Fruit fly (Drosophila melanogaster) whole organism, wandering third instar larva: ENCODE data around the gene CG34030.

ENCODE experiments used
- Abd-B ChIP-seq: fragments of >200 bp; optimal IDR thresholded peaks from 2 replicates; lab custom pipeline; 2017; ENCODE audit warnings: missing biosample characterization, missing genetic modification characterization
- CG32264 ChIP-seq: fragments of 200-800 bp; sonication (Bioruptor generic); optimal IDR thresholded peaks from 2 replicates; lab custom pipeline; 2016; ENCODE audit warnings: missing biosample characterization, missing genetic modification characterization
- CG9705 ChIP-seq: fragments of 200-800 bp; sonication (Bioruptor generic); optimal IDR thresholded peaks from 2 replicates; lab custom pipeline; 2018; ENCODE audit warnings: missing biosample characterization, mild to moderate bottlenecking, missing genetic modification characterization
- CrebA ChIP-seq: fragments of 200-800 bp; sonication (Bioruptor generic); optimal IDR thresholded peaks from 2 replicates; lab custom pipeline; 2016; ENCODE audit warnings: missing biosample characterization, mild to moderate bottlenecking, missing genetic modification characterization, borderline replicate concordance
- Dfd ChIP-seq: fragments of >200 bp; optimal IDR thresholded peaks from 2 replicates; lab custom pipeline; 2017; ENCODE audit warnings: missing biosample characterization, missing genetic modification characterization
- GATAd ChIP-seq: sonication (Bioruptor generic); optimal IDR thresholded peaks from 2 replicates; lab custom pipeline; 2016; ENCODE audit warnings: missing biosample characterization, missing genetic modification characterization
- HLH106 ChIP-seq: fragments of 200-800 bp; optimal IDR thresholded peaks from 3 replicates; lab custom pipeline; 2019; ENCODE audit warnings: missing biosample characterization, mild to moderate bottlenecking, missing genetic modification characterization, moderate library complexity
- Hnf4 ChIP-seq: fragments of 200-800 bp; sonication (Bioruptor generic); optimal IDR thresholded peaks from 2 replicates; lab custom pipeline; 2016; ENCODE audit warnings: missing biosample characterization, mild to moderate bottlenecking, missing genetic modification characterization
- Hr78 ChIP-seq: fragments of >200 bp; optimal IDR thresholded peaks from 2 replicates; lab custom pipeline; 2017; ENCODE audit warnings: missing biosample characterization, missing genetic modification characterization
- Hr83 ChIP-seq: fragments of 200-300 bp; sonication (Bioruptor generic); optimal IDR thresholded peaks from 2 replicates; lab custom pipeline; 2016; ENCODE audit warnings: missing biosample characterization, mild to moderate bottlenecking, missing genetic modification characterization, moderate library complexity; ENCODE audit not compliant: poor library complexity, severe bottlenecking
- Jra ChIP-seq: sonication (Bioruptor generic); optimal IDR thresholded peaks from 2 replicates; lab custom pipeline; 2016; ENCODE audit warnings: missing biosample characterization, missing genetic modification characterization
- Mio ChIP-seq: sonication (Bioruptor generic); optimal IDR thresholded peaks from 2 replicates; lab custom pipeline; 2016; ENCODE audit warnings: missing biosample characterization, missing genetic modification characterization
- Myc ChIP-seq: fragments of >200 bp; optimal IDR thresholded peaks from 2 replicates; lab custom pipeline; 2017
- N ChIP-seq: fragments of >200 bp; optimal IDR thresholded peaks from 2 replicates; lab custom pipeline; 2018; ENCODE audit warnings: missing biosample characterization, missing external identifiers, missing genetic modification characterization
- OdsH ChIP-seq: fragments of 200-800 bp; sonication (Bioruptor generic); optimal IDR thresholded peaks from 2 replicates; lab custom pipeline; 2016; ENCODE audit warnings: missing biosample characterization, mild to moderate bottlenecking, missing genetic modification characterization
- Rel ChIP-seq, 2 experiments: fragments of 200-800 bp; sonication (Bioruptor generic) in 1 of 2; optimal IDR thresholded peaks; 2 replicates in 1 of 2; 3 replicates in 1 of 2; lab custom pipeline; 2016 to 2019; ENCODE audit warnings: mild to moderate bottlenecking in 2 of 2, missing biosample characterization in 2 of 2, missing genetic modification characterization in 2 of 2, moderate library complexity in 1 of 2
- Sp1 ChIP-seq: fragments of 200-800 bp; sonication (Bioruptor generic); optimal IDR thresholded peaks from 3 replicates; lab custom pipeline; 2019; ENCODE audit warnings: missing biosample characterization, mild to moderate bottlenecking, missing genetic modification characterization, moderate library complexity
- br ChIP-seq: fragments of 200-800 bp; sonication (Bioruptor generic); optimal IDR thresholded peaks from 2 replicates; lab custom pipeline; 2016; ENCODE audit warnings: missing biosample characterization, missing genetic modification characterization
- brk ChIP-seq: fragments of 200-800 bp; sonication (Bioruptor generic); optimal IDR thresholded peaks from 2 replicates; lab custom pipeline; 2016; ENCODE audit warnings: missing biosample characterization, mild to moderate bottlenecking, missing genetic modification characterization
- dl ChIP-seq, 2 experiments: fragments of 175-275, 200-275 bp in 1 of 2; fragments of 200-275 bp in 1 of 2; sonication (Bioruptor generic); optimal IDR thresholded peaks; lab custom pipeline; 2018; ENCODE audit warnings: mild to moderate bottlenecking in 2 of 2, missing biosample characterization in 2 of 2, missing genetic modification characterization in 2 of 2, moderate library complexity in 2 of 2; ENCODE audit not compliant: partially characterized antibody in 2 of 2, insufficient read depth in 1 of 2
- dsf ChIP-seq: sonication (Bioruptor generic); optimal IDR thresholded peaks from 2 replicates; lab custom pipeline; 2016; ENCODE audit warnings: missing biosample characterization, missing genetic modification characterization, borderline replicate concordance
- ey ChIP-seq: fragments of 200-800 bp; sonication (Bioruptor generic); optimal IDR thresholded peaks from 2 replicates; lab custom pipeline; 2016; ENCODE audit warnings: missing biosample characterization, missing genetic modification characterization
- foxo ChIP-seq, 2 experiments: fragments of 200-800 bp; sonication (Bioruptor generic); optimal IDR thresholded peaks; 2 replicates in 1 of 2; 3 replicates in 1 of 2; lab custom pipeline; 2016 to 2017; ENCODE audit warnings: missing biosample characterization in 2 of 2, missing genetic modification characterization in 2 of 2
- lola ChIP-seq: fragments of >200 bp; optimal IDR thresholded peaks from 2 replicates; lab custom pipeline; 2017; ENCODE audit warnings: missing biosample characterization, missing genetic modification characterization
- rgr ChIP-seq: fragments of 200-800 bp; sonication (Bioruptor generic); optimal IDR thresholded peaks from 3 replicates; lab custom pipeline; 2016; ENCODE audit warnings: missing biosample characterization, mild to moderate bottlenecking, missing genetic modification characterization
- sage ChIP-seq: fragments of 200-800 bp; sonication (Bioruptor generic); optimal IDR thresholded peaks from 2 replicates; lab custom pipeline; 2016; ENCODE audit warnings: missing biosample characterization, mild to moderate bottlenecking, missing genetic modification characterization
- tai ChIP-seq: sonication (Bioruptor generic); optimal IDR thresholded peaks from 2 replicates; lab custom pipeline; 2016; ENCODE audit warnings: missing biosample characterization, missing genetic modification characterization

CG34030 gene

DNA sequence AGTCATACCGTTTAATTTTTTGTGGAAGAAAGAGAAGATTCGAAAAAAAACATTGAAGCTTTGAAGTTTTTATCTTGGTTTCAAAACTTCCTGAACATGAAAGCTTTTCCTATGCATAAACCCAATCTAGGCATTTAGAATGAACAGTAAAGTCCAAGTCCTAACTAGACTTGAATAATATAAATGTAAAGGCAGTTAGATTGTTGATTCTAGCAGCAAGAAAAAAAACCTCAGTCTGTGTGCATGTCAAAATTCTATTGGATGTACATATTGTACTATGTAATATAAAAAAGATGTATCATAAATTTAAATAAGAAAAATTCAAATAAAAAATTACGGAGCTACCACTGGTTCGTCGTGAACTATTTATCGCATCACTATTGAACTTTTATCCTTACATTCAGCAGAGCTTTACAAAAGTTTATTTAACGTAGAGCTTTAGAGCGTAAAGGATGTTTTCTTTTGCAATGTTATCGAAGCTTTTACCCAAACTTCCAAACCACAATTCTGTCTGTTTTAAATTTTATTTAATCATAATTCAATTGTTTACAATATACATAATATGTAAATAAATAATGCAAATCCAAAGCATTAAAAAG, 16.5 kb downstream of the CG34030 start:
- no peak for TF ChIP-seq Hnf4 (GFP tag; lab: Kevin White, UChicago)
- no peak for TF ChIP-seq CrebA
- TF ChIP-seq sage (GFP tag; lab: Kevin White, UChicago) = no peak
- no peak for TF ChIP-seq dsf (GFP tag; lab: Kevin White, UChicago)
- TF ChIP-seq Sp1 = no peak
- no peak for TF ChIP-seq brk (GFP tag; lab: Kevin White, UChicago)
- TF ChIP-seq ey = no peak
- no peak for TF ChIP-seq Mio (GFP tag; lab: Kevin White, UChicago)
- no peak for TF ChIP-seq N (GFP tag; lab: Kevin White, UChicago)
- no peak for TF ChIP-seq CG9705
- no peak for TF ChIP-seq GATAd (GFP tag; lab: Kevin White, UChicago)
- no peak for TF ChIP-seq dl (GFP tag; optimal IDR thresholded peaks at IDR 0.05; lab: Kevin White, UChicago; ENCODE audit: insufficient read depth in 1 of 2, partially characterized antibody in 2 of 2)
- TF ChIP-seq Rel (GFP tag; optimal IDR thresholded peaks at IDR 0.05; lab: Kevin White, UChicago) = no peak
- no peak for TF ChIP-seq Rel (tag; optimal IDR thresholded peaks at IDR 0.05; lab: Kevin White, UChicago)
- no peak for TF ChIP-seq OdsH (GFP tag; lab: Kevin White, UChicago)
- TF ChIP-seq tai (GFP tag; lab: Kevin White, UChicago) = no peak

- TF ChIP-seq Hr78 = no peak
- TF ChIP-seq Dfd (GFP tag; lab: Kevin White, UChicago) = peak; percentile 98
- TF ChIP-seq, all 38 proteins: peak for 1
Measured at dm6 chr3L:7037843-7038242, 37.2 kb downstream of the CG34030 start.

dm6 chr3L:7035037-7035436, 40.0 kb downstream of the CG34030 start:
- TF ChIP-seq Abd-B (GFP tag; lab: Kevin White, UChicago) (no peak), Hr83 (GFP tag; lab: Kevin White, UChicago) (no peak), Dfd (GFP tag; lab: Kevin White, UChicago) (peak; percentile 61), Hr78 (no peak)

DNA sequence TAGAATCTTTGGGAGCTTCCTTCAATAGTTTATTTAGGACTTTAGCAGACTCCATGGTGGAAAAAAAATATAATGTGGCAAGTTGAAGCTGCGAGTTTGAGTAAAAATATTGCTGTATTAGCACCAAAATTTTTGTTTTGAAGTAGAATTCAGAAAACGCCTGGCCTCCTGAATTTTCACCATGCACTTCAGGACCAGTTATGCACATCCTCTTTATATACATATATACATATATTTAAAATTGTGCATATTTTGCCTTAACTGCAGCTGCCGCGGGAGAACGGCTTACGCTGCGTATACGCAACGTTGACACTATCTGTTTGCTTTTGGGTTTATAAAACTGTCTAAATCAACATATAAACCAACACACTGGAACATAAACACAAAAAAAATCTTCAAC, 48.4 kb downstream of the CG34030 start, which contains the start of gene CG17744:
CG17744 (minus strand) TSS at position 101 of the 400 bp plus-strand sequence.
- TF ChIP-seq HLH106 = no peak
- TF ChIP-seq dl (GFP tag; optimal IDR thresholded peaks at IDR 0.05; lab: Kevin White, UChicago; ENCODE audit: insufficient read depth in 1 of 2, partially characterized antibody in 2 of 2) = no peak
- no peak for TF ChIP-seq ey
- no peak for TF ChIP-seq tai (GFP tag; lab: Kevin White, UChicago)
- no peak for TF ChIP-seq Mio (GFP tag; lab: Kevin White, UChicago)
- TF ChIP-seq foxo (GFP tag; optimal IDR thresholded peaks at IDR 0.05; lab: Kevin White, UChicago) = no peak
- TF ChIP-seq Myc (lab: Kevin White, UChicago) = no peak
- TF ChIP-seq CrebA = no peak
- TF ChIP-seq CG9705 = no peak
- TF ChIP-seq sage (GFP tag; lab: Kevin White, UChicago) = no peak
- no peak for TF ChIP-seq br
- no peak for TF ChIP-seq CG32264 (GFP tag; lab: Kevin White, UChicago)
- no peak for TF ChIP-seq Abd-B (GFP tag; lab: Kevin White, UChicago)
- TF ChIP-seq Hr78 = no peak
- no peak for TF ChIP-seq brk (GFP tag; lab: Kevin White, UChicago)
- TF ChIP-seq lola (GFP tag; lab: Kevin White, UChicago) = no peak
- no peak for TF ChIP-seq Jra (GFP tag; lab: Kevin White, UChicago)
- no peak for TF ChIP-seq rgr (GFP tag; lab: Kevin White, UChicago)
- TF ChIP-seq Hnf4 (GFP tag; lab: Kevin White, UChicago) = no peak
